Worm (Caenorhabditis elegans) whole organism, young adult: ENCODE data around the gene T02C5.1.

Source experiments
- ama-1 ChIP-seq, 3 experiments: fragments of 150-350 bp in 1 of 3; sonication (generic microtip) in 2 of 3; optimal IDR thresholded peaks; 2 replicates each; lab custom pipeline; 2014 to 2018; ENCODE audit warnings: missing biosample characterization in 2 of 3, missing genetic modification characterization in 2 of 3, missing genetic modification reagents in 2 of 3
- lin-35 ChIP-seq, 3 experiments: fragments of 150-350 bp in 2 of 3; sonication (generic microtip) in 1 of 3; optimal IDR thresholded peaks; 2 replicates each; lab custom pipeline; 2014 to 2018; ENCODE audit warnings: missing biosample characterization in 3 of 3, missing genetic modification characterization in 3 of 3, missing genetic modification reagents in 3 of 3
- mxl-1 ChIP-seq: sonication (generic microtip); optimal IDR thresholded peaks from 2 replicates; lab custom pipeline; 2016; ENCODE audit warnings: missing genetic modification characterization, missing compliant biosample characterization
- nfya-2 ChIP-seq: fragments of 200-800 bp; sonication (Bioruptor generic); IDR thresholded peaks from 2 replicates; pipeline ENCODE4 v1.3.6; 2022; ENCODE audit warnings: missing genetic modification reagents, missing genetic modification characterization, missing compliant biosample characterization
- snpc-4 ChIP-seq, 5 experiments: fragments of 150-350 bp in 1 of 5; sonication (generic microtip) in 4 of 5; optimal IDR thresholded peaks; 2 replicates each; lab custom pipeline; 2014 to 2018; ENCODE audit warnings: missing genetic modification characterization in 5 of 5, missing biosample characterization in 3 of 5, antibody characterized with exemption in 2 of 5, mild to moderate bottlenecking in 2 of 5, missing compliant biosample characterization in 2 of 5, missing genotype in 2 of 5, moderate library complexity in 2 of 5, missing genetic modification reagents in 1 of 5
- unc-130 ChIP-seq: sonication (generic microtip); optimal IDR thresholded peaks from 2 replicates; lab custom pipeline; 2016; ENCODE audit warnings: missing genetic modification reagents, missing genetic modification characterization, missing compliant biosample characterization
- unc-62 ChIP-seq: fragments of 150-350 bp; optimal IDR thresholded peaks from 2 replicates; lab custom pipeline; 2014; ENCODE audit warnings: missing biosample characterization, missing genetic modification reagents, missing genetic modification characterization

DNA sequence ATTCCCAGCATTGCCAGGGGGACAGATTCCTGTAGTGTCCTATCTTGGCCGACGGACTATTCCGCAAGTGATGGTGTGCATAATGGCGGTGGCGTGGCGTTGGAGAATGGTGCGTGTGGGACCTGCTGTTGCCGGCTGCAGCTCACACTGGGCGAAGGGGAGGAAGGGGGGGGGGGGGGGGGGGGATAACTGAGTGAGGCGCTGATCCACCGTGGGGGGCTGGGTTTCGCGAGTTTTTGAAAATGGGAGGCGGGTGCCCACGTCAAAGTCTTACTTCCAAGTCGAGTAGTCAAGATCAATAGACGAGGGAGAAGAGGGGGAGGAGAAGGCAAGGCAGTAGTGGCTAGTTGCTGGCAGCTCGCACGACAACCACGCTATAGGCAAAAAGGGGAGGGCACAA is 36.7 kb downstream of the T02C5.1 start:
- TF ChIP-seq snpc-4 (GFP tag; optimal IDR thresholded peaks at IDR 0.05; lab: Kevin White, UChicago) (no peak), snpc-4 (tag; optimal IDR thresholded peaks at IDR 0.05; lab: Kevin White, UChicago) (no peak), ama-1 (optimal IDR thresholded peaks at IDR 0.05; lab: Kevin White, UChicago) (no peak), ama-1 (GFP tag; optimal IDR thresholded peaks at IDR 0.05; lab: Kevin White, UChicago) (no peak), mxl-1 (tag; lab: Kevin White, UChicago) (no peak), unc-62 (GFP tag; lab: Kevin White, UChicago) (no peak), unc-130 (GFP tag; lab: Kevin White, UChicago) (no peak), nfya-2 (GFP tag; lab: Robert Waterston, UW) (no peak), lin-35 (GFP tag; optimal IDR thresholded peaks at IDR 0.05; lab: Kevin White, UChicago) (no peak)
